Fruit fly (Drosophila melanogaster) ovary, adult (tissue): ENCODE measurements around the gene Dref.

Experiments
- CG17801 ChIP-seq: fragments of 200-800 bp; optimal IDR thresholded peaks from 2 replicates; lab custom pipeline; 2019; ENCODE audit warnings: missing biosample characterization, mild to moderate bottlenecking, missing genetic modification characterization, moderate library complexity; ENCODE audit not compliant: partially characterized antibody

Dref gene

DNA sequence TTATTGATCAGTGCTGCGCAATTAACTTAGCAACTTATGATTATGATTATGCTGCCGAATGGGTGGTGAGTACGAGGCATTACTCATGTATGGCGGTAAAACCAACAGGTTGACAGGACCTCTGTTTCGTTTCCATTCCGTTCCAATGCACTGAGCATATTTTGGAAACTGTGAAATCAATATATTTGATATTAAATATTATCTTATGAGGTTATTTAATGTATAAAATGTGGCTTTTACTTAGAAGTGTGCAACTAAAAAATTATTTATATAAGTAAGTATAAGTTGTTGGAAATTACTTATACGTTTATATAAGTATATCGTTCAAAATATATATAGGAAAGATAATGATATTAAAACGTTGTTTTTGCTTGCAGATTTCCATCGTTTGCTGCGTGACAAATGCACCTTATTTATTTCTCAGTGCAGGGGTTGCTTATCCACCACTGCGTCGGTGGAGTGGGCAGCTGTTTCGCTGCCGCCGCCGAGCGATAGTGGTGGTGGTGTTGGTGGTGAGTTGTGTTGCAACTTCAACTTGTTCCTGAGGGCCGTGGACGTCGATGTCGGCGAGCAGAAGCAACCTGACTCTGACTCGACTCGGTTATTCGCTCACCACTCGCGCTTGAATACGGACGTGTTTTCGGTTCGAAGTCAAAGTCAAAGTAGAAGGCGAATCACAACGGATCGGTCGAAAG, 17.2 kb upstream of the Dref start, which contains the start of gene bib:
TSS of gene bib (plus strand) at position 568 of the 695 bp plus-strand sequence.
- no peak for TF ChIP-seq CG17801 (GFP tag; lab: Kevin White, UChicago)

DNA sequence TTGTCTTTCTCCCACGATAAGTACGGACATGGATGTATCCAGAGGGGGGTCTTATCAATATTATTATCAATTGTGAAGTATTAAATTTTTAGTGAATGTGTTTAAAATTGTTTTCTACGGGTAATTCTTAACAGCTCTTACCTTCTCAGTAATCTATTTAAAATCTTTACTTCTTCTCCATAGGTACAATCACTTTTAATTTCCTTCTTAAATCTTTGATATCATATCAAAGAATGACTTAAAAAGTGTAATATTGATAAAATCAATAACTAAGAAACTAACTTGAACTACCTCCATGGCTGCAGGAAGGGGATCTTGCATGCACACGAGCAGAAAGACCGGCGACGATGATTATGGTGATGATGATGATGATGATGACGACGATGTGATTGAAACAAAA, 15.5 kb upstream of the Dref start:
- no peak for TF ChIP-seq CG17801 (GFP tag; lab: Kevin White, UChicago)

DNA sequence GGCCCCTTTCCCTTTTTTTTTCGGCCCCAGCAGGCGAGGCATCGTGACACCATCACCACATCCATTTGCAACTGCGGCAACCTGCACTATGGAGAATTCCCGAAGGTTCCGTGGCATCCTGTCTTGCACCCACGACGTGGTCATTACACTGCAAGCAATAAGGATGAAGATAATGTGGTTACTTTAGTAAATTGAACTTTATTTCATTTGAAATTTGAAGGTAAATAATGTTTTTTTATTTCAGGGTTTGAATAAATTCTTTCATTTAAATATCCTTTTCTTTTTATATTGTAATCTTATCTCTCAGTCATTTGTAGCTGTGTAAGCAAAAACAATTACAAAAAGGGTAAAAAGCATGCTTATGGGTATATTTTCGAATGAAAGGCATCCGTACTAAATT, 14.8 kb upstream of the Dref start:
- no peak for TF ChIP-seq CG17801 (GFP tag; lab: Kevin White, UChicago)

DNA sequence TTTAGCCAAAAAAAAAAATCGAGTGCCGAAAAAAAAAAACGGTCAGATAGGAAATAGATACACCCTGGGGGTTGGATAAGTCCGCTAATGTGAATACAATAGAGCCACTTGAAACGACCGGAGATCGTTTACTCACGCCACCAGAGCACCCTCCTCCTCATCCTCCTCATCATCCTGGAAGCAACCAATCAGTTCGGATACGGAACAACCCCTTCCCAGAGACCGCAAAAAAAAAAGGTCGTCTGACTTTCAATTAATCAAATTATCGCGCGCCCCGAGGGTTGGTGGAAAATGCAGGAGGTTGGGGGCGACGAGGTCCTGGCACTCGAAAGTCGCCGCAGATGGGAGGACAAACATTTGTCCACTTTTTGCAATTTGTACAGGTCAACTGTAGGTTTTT, 5.6 kb upstream of the Dref start:
- TF ChIP-seq CG17801 (GFP tag; lab: Kevin White, UChicago) = no peak

DNA sequence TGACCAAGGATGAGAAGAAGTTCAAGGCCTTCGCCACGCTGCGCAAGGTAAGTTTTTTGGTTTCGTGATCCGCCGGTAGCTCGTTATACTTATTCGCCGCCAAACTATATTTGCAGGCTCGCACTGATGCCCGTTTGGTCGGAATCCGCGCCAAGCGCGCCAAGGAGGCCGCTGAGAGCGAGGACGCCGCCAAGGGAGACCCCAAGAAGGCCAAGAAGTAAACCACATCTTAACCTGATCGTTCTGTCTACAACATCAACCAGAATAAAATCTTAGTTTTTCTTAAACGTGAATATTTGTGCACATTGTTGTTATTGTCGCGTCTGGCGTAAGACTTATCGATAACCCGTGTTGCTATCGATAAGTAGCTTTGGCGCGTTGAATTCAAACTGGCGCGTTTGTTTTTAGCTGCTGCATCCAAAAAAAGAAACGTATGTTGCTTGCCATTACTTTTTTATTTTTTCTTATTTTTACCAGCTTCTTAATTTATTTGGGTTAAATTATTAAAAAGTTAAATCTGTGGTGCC, 1.2 kb upstream of the Dref start:
- TF ChIP-seq CG17801 (GFP tag; lab: Kevin White, UChicago) = no peak

DNA sequence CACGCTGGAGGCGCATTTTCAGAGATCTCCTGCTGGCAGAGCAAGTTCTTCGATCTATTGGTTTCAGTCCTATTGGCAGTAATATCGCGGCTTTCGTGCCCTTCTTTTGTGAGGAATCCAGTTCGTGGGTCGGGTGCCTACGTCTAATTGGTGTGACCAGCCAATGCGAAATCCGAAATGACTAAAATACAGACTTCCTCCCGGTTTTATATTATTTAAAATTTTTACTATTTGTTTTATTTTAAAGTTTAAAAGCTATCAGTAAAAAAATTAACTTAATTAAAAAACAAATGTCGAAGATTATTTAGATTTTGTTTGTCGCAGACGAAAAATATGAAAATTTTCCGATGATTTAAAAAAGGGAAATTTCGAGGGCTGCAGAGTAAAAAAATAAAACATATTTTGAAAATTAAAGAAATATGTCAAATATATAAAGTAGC, 3.4 kb downstream of the Dref start, which contains the start of gene CG5850:
TSS of gene CG5850 (minus strand) at position 347 of the 440 bp plus-strand sequence.
- peak; percentile 18 for TF ChIP-seq CG17801 (GFP tag; lab: Kevin White, UChicago)

DNA sequence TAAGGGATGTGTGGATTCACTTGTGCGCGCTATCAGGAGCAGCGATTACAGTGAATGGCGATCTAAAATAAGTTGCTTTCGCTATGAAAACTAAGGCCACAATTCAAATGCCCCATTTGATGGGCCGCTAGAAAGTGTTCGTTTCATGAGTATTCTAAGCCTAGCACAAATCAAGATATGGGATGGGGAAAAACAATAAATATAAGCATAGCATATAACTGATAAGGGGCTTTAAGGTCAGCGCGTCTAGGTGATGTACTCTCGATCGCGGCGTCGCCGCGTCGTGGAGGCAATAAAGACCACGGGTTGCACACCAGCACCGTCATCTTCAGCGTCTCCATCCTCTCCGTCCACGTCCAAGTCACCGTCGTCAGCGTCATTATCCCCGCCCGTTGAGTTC, 6.3 kb downstream of the Dref start:
- no peak for TF ChIP-seq CG17801 (GFP tag; lab: Kevin White, UChicago)

DNA sequence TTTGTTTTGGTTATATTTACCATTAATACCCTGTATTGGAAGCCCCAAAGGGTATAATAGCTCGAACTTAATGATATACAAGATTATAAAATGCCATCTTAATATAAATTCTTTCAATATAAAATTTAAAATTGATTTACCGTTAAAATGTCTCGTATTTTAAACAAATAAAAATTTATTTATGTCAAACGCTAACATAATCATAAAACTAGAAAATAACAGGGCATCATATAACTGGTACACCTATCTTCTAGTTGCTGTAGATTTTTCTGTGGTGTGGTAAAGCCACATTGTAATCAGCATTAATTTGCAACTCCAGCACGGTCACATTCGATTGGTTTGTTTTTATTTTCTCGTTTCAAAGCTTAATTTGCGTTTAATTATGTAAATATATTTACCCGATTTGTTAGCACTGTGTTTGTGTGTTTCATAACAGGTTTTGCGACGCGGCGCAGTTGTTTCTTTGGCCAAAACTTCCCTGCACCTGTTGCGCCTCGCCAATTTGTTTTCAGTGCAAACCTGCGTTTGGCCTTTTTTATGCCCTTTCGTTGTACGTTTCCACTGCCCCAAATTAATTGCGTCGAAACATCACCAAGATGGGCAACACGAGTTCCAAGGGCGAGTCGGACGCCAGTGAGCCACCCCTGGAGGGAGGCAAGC, 9.9 kb downstream of the Dref start, which contains the start of the genes CG4658 and CG5846:
TSS of gene CG4658 (plus strand) at position 140 of the 660 bp plus-strand sequence.
TSS of gene CG5846 (minus strand) at position 245 of the 660 bp plus-strand sequence.
- TF ChIP-seq CG17801 (GFP tag; lab: Kevin White, UChicago) = peak; percentile 96

DNA sequence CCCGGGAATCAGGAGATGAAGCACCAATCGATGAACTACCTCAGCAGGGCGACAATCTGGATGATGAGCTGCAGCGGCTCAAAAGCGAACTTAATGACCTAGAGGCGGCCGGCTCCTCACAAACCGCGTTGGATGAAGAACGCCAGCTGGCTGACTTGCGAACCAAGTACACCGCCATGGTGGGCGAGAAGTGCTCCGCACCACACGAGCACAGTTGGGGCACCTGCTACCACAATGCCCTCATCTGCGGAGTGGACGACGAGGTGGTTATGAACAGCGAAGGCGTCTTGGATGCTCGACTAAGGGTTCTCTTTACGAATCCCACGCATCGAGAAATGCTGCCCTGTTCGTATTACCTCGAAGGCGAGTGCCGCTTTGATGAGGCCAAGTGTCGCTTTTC, 12.3 kb downstream of the Dref start:
- no peak for TF ChIP-seq CG17801 (GFP tag; lab: Kevin White, UChicago)

DNA sequence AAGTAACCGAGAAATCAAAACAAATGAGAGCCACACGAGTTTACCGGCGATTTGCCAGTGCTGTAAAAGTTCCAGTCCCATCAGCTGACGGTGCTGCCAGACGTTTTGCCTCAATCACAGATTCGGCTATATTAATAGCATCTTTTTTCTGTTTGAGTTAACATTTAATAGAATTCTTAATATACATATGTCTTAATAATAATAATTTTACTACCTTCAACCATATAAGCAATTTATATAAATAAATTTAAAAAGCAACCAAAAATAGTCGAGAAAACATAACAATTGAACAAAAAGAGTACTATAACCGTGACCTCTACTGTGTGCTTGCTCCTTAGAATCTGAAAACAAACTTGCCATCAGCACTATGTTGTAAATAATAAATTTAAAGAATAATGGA, 12.9 kb downstream of the Dref start, which contains the start of the genes CG13126 and CG4709:
TSS of gene CG13126 (minus strand) at position 63 of the 400 bp plus-strand sequence.
TSS of gene CG4709 (plus strand) at position 207 of the 400 bp plus-strand sequence.
- TF ChIP-seq CG17801 (GFP tag; lab: Kevin White, UChicago) = peak; percentile 94

DNA sequence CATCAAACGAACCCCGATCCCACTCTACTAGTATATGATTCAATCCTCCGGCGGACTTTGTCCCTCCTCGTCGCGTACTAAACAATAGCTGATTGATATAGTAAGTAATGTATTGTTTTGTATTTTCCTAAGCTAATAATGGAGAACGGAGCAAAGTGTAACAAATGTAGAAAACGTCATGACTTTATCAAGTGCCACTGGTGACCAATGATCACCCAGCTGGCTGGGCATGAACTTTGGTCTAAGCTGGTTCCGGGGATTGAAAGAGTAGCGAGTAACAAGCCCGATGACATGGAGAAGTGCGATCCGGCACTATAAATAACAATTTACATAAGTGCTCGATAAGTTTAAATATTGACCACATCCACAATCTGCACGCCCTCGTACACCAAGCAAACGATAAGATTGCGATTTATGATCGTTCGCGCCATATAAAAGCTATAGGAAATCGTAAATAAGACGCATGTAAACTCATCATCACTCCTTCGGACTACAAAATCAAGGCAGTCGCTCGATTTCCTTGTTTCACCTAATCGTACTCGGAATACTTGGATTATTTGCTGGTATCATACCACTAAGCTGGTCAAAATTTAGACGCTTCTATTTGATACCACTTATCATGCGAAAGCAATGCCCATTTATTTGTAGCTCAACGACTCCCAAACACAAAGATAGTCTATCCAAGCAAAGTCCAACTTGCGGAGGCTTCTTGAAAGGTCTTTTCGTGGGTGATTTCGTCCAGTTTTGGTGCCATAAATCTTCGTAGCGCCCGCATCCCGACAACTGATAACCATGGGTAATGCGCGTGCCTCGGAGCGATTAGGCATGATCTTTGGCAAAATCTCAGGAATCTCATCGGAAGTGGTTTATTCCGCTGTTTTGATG, 17.6 kb downstream of the Dref start:
- no peak for TF ChIP-seq CG17801 (GFP tag; lab: Kevin White, UChicago)

DNA sequence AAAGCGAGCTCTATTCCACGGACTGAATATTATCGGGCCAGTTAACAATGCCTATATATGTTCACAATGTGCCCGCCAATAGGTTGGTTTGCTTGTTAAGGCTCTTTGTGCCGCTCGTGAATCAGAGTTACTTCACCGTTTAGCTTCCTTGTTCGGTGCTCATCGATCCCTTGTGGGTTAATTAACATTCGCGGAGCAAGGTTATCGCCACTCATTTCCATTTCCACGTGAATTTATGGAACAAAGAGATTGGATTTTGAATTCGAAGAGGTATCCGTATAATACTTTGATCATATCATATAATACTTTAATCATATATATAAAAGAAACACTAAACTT, 18.5 kb downstream of the Dref start:
- no peak for TF ChIP-seq CG17801 (GFP tag; lab: Kevin White, UChicago)

DNA sequence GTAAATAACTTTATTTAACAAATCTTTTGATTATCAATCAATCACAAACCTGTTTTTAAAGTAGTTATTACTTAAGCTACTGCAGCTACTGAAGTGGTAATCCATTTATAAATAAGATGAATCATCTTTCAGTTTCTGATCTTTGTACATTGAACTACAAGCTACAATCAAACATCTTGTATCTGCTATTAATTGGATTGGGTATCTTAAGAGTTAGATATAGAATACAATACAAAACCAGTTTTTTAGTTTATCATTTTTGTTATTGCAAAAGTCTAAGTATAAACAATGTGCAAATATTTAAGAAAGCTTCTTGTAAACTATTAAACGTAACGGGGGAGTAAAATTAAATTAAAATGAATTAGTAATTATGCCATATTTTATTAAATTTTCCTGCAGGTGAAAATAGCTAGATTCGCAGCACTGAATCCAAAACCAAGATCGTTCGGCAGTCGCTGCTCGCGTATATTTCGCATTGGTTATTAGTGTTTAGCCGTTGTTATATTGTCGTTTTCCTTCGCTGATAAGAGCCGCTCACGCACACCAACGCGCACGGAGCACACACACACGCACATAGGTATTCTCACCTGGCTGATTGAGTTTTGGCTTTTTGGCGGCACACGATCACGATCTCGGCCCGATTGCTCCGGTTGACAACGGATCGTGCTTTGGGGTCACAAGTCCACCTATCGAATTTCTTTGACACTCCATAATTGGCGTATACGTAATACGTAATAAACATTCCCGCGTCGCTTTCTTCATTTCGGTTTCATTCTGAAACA, 19.1 kb downstream of the Dref start:
- TF ChIP-seq CG17801 (GFP tag; lab: Kevin White, UChicago) = no peak

DNA sequence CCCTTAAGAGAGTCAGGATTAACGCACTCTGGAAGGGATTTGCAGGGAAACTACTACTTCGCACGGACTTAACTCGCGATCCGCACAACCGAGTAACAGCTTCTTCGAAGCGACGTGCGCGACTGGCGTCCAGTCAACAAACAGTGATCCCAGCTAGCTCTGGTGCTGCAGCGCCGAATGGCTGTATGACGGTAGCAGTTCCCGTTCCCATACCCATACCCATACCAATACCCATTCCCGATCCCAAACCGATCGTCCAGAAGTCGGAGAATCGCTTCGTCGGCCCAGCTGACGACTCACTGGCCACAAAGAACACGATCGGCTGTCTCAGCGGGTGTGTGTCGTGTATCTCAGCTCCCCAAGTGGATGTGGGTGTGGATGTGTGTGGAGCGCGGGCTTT, 19.8 kb downstream of the Dref start, which contains the start of gene CG5853:
TSS of gene CG5853 (minus strand) at position 384 of the 400 bp plus-strand sequence.
- peak; percentile 66 for TF ChIP-seq CG17801 (GFP tag; lab: Kevin White, UChicago)
